Worm (Caenorhabditis elegans) whole organism, late embryonic: ENCODE results near the gene clec-219.

Experiments
- C38D4.7 ChIP-seq: fragments of 200-800 bp; sonication (Bioruptor generic); optimal IDR thresholded peaks from 2 replicates; lab custom pipeline; 2018; ENCODE audit warnings: mild to moderate bottlenecking, missing genetic modification characterization, moderate library complexity, missing compliant biosample characterization
- F13H6.1 ChIP-seq: sonication (generic microtip); optimal IDR thresholded peaks from 2 replicates; lab custom pipeline; 2016; ENCODE audit warnings: missing genetic modification characterization, missing compliant biosample characterization
- K02D7.2 ChIP-seq: sonication (generic microtip); optimal IDR thresholded peaks from 2 replicates; lab custom pipeline; 2017; ENCODE audit warnings: mild to moderate bottlenecking, missing genetic modification characterization, missing compliant biosample characterization
- K09A11.1 ChIP-seq: sonication (generic microtip); optimal IDR thresholded peaks from 2 replicates; lab custom pipeline; 2017; ENCODE audit warnings: antibody characterized with exemption, mild to moderate bottlenecking, missing genetic modification characterization, missing compliant biosample characterization; ENCODE audit not compliant: insufficient read depth
- ama-1 ChIP-seq: fragments of 150-350 bp; optimal IDR thresholded peaks from 2 replicates; lab custom pipeline; 2014
- ceh-14 ChIP-seq: sonication (generic microtip); optimal IDR thresholded peaks from 2 replicates; lab custom pipeline; 2016; ENCODE audit warnings: missing genotype, missing genetic modification characterization, missing compliant biosample characterization
- ceh-2 ChIP-seq: sonication (generic microtip); optimal IDR thresholded peaks from 2 replicates; lab custom pipeline; 2016; ENCODE audit warnings: missing genotype, missing genetic modification characterization, missing compliant biosample characterization
- ceh-30 ChIP-seq: fragments of 150-350 bp; optimal IDR thresholded peaks from 2 replicates; lab custom pipeline; 2014; ENCODE audit warnings: missing biosample characterization, missing genetic modification characterization
- ceh-34 ChIP-seq: sonication (generic microtip); optimal IDR thresholded peaks from 2 replicates; lab custom pipeline; 2016; ENCODE audit warnings: mild to moderate bottlenecking, missing genetic modification characterization, missing compliant biosample characterization
- ceh-48 ChIP-seq: sonication (generic microtip); optimal IDR thresholded peaks from 2 replicates; lab custom pipeline; 2016; ENCODE audit warnings: missing genetic modification characterization, inconsistent platforms, missing compliant biosample characterization
- ceh-6 ChIP-seq: fragments of 200-800 bp; sonication (Bioruptor generic); optimal IDR thresholded peaks from 2 replicates; lab custom pipeline; 2018; ENCODE audit warnings: mild to moderate bottlenecking, missing genetic modification characterization, missing compliant biosample characterization
- ceh-9 ChIP-seq: sonication (generic microtip); optimal IDR thresholded peaks from 2 replicates; lab custom pipeline; 2016; ENCODE audit warnings: mild to moderate bottlenecking, missing genetic modification characterization, inconsistent platforms, missing compliant biosample characterization
- che-1 ChIP-seq: sonication (generic microtip); optimal IDR thresholded peaks from 2 replicates; lab custom pipeline; 2016; ENCODE audit warnings: mild to moderate bottlenecking, missing genetic modification characterization, missing compliant biosample characterization
- dmd-4 ChIP-seq: sonication (generic microtip); optimal IDR thresholded peaks from 2 replicates; lab custom pipeline; 2016; ENCODE audit warnings: borderline replicate concordance, missing genetic modification characterization, missing compliant biosample characterization
- dve-1 ChIP-seq: sonication (generic microtip); optimal IDR thresholded peaks from 2 replicates; lab custom pipeline; 2017; ENCODE audit warnings: antibody characterized with exemption, mild to moderate bottlenecking, missing genetic modification characterization, missing compliant biosample characterization
- elt-2 ChIP-seq: sonication (generic microtip); optimal IDR thresholded peaks from 2 replicates; lab custom pipeline; 2016; ENCODE audit warnings: missing genetic modification reagents, missing genetic modification characterization, missing compliant biosample characterization
- elt-4 ChIP-seq: sonication (generic microtip); optimal IDR thresholded peaks from 2 replicates; lab custom pipeline; 2016; ENCODE audit warnings: missing genetic modification characterization, missing compliant biosample characterization
- ets-4 ChIP-seq: sonication (generic microtip); optimal IDR thresholded peaks from 2 replicates; lab custom pipeline; 2016; ENCODE audit warnings: missing genetic modification characterization, missing compliant biosample characterization
- eyg-1 ChIP-seq: sonication (generic microtip); optimal IDR thresholded peaks from 2 replicates; lab custom pipeline; 2016; ENCODE audit warnings: missing genotype, missing genetic modification characterization, missing compliant biosample characterization
- fkh-10 ChIP-seq: fragments of 150-350 bp; optimal IDR thresholded peaks from 2 replicates; lab custom pipeline; 2014; ENCODE audit warnings: missing biosample characterization, missing genetic modification reagents, missing genetic modification characterization
- fkh-6 ChIP-seq: sonication (generic microtip); optimal IDR thresholded peaks from 2 replicates; lab custom pipeline; 2016; ENCODE audit warnings: missing genetic modification characterization, missing compliant biosample characterization
- gmeb-2 ChIP-seq: sonication (generic microtip); optimal IDR thresholded peaks from 2 replicates; lab custom pipeline; 2016; ENCODE audit warnings: missing genetic modification characterization, inconsistent platforms, missing compliant biosample characterization
- hlh-13 ChIP-seq: fragments of 200-800 bp; sonication (Bioruptor generic); optimal IDR thresholded peaks from 2 replicates; lab custom pipeline; 2018; ENCODE audit warnings: mild to moderate bottlenecking, missing genetic modification characterization, missing compliant biosample characterization
- nfya-1 ChIP-seq: sonication (generic microtip); optimal IDR thresholded peaks from 2 replicates; lab custom pipeline; 2017; ENCODE audit warnings: missing genetic modification characterization, mild to moderate bottlenecking, missing compliant biosample characterization, antibody characterized with exemption, moderate library complexity
- npax-4 ChIP-seq: sonication (generic microtip); optimal IDR thresholded peaks from 2 replicates; lab custom pipeline; 2016; ENCODE audit warnings: missing genetic modification characterization, missing compliant biosample characterization
- pax-1 ChIP-seq: fragments of 150-350 bp; optimal IDR thresholded peaks from 2 replicates; lab custom pipeline; 2014; ENCODE audit warnings: missing biosample characterization, missing genetic modification characterization
- pha-2 ChIP-seq: sonication (generic microtip); optimal IDR thresholded peaks from 2 replicates; lab custom pipeline; 2017; ENCODE audit warnings: mild to moderate bottlenecking, missing genetic modification characterization, missing compliant biosample characterization
- pha-4 ChIP-seq: fragments of 150-350 bp; optimal IDR thresholded peaks from 2 replicates; lab custom pipeline; 2018; ENCODE audit warnings: missing biosample characterization, missing genetic modification reagents, missing genetic modification characterization
- pros-1 ChIP-seq: fragments of 150-350 bp; optimal IDR thresholded peaks from 2 replicates; lab custom pipeline; 2014; ENCODE audit warnings: missing biosample characterization, missing genetic modification reagents, missing genetic modification characterization
- ref-2 ChIP-seq: sonication (generic microtip); optimal IDR thresholded peaks from 2 replicates; lab custom pipeline; 2016; ENCODE audit warnings: missing genetic modification characterization, missing compliant biosample characterization
- sdc-2 ChIP-seq: sonication (generic microtip); optimal IDR thresholded peaks from 2 replicates; lab custom pipeline; 2016; ENCODE audit warnings: missing genotype, missing genetic modification characterization, missing compliant biosample characterization
- syd-9 ChIP-seq: sonication (generic microtip); optimal IDR thresholded peaks from 2 replicates; lab custom pipeline; 2016; ENCODE audit warnings: mild to moderate bottlenecking, missing genetic modification characterization, moderate library complexity, missing compliant biosample characterization
- tbx-7 ChIP-seq: sonication (generic microtip); optimal IDR thresholded peaks from 2 replicates; lab custom pipeline; 2016; ENCODE audit warnings: missing genotype, missing genetic modification characterization, missing compliant biosample characterization
- unc-86 ChIP-seq: sonication (generic microtip); optimal IDR thresholded peaks from 2 replicates; lab custom pipeline; 2016; ENCODE audit warnings: missing genetic modification characterization, missing compliant biosample characterization
- zip-5 ChIP-seq: sonication (generic microtip); optimal IDR thresholded peaks from 2 replicates; lab custom pipeline; 2016; ENCODE audit warnings: missing genetic modification characterization, missing compliant biosample characterization

Gene clec-219

ce11 chrV:8300935-8301535, 17.2 kb upstream of the clec-219 start, which contains the start of gene W02D7.6:
W02D7.6 (minus strand) TSS chrV:8301507.
- no peak for TF ChIP-seq pros-1 (tag; lab: Kevin White, UChicago)
- TF ChIP-seq ama-1 (lab: Kevin White, UChicago): peak; percentile 19
- peak; percentile 52 for TF ChIP-seq ceh-48 (tag; lab: Kevin White, UChicago)

ce11 chrV:8302522-8302921, 15.7 kb upstream of the clec-219 start, which contains the start of gene sel-9:
sel-9 (minus strand) TSS chrV:8302580.
- peak; percentile 6 for TF ChIP-seq elt-2
- no peak for TF ChIP-seq hlh-13
- TF ChIP-seq, all 69 proteins: peak for 1

DNA sequence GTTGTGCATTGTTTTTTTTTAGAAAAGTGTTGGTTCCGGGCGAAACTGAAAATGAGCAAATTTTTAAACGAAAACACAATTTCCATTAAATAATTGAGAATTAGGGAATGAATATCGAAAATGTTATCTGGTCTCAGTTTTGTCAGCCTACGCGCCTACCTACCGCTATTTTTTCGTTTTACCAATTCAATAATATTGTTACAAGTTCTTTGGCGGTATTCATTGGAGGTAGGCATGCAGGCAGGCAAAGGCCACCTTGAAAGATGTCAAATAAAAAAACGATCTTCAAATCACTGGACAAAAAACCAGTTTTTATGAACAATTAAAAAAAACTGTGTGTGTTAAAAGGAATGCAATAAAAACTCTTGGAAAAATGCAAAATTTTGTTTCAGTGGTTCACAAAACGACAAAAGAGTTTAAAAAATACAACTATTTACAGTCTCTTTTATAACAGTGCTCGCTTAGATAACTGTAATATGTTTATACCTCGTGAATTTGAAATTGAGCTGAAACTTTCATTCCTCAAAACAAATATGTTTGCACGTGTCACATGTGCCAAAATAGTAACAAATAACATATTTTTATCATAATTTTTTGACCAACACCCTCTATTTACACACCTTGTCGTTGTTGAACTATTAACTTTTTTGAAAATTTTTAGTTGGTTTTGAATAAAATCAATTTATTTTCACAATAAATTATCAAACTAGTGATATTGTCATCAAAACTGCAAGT, 13.6 kb upstream of the clec-219 start, which contains the start of gene W02D7.11:
W02D7.11 (minus strand) TSS at position 51 of the 735 bp plus-strand sequence.
- no peak for TF ChIP-seq ceh-30 (tag; lab: Kevin White, UChicago)
- no peak for TF ChIP-seq tbx-7
- TF ChIP-seq npax-4 (tag; lab: Kevin White, UChicago): no peak
- TF ChIP-seq gmeb-2: no peak
- TF ChIP-seq ceh-34 (tag; lab: Kevin White, UChicago): no peak
- no peak for TF ChIP-seq che-1 (tag; lab: Kevin White, UChicago)
- no peak for TF ChIP-seq K02D7.2 (tag; lab: Kevin White, UChicago)
- no peak for TF ChIP-seq sdc-2
- no peak for TF ChIP-seq ref-2 (tag; lab: Kevin White, UChicago)
- TF ChIP-seq hlh-13: no peak

- no peak for TF ChIP-seq K09A11.1
- TF ChIP-seq fkh-6 (tag; lab: Kevin White, UChicago): no peak
- TF ChIP-seq ets-4: no peak
- no peak for TF ChIP-seq nfya-1 (tag; lab: Kevin White, UChicago)
- TF ChIP-seq ceh-2 (tag; lab: Kevin White, UChicago): no peak
- TF ChIP-seq npax-4 (tag; lab: Kevin White, UChicago): no peak
- TF ChIP-seq pha-4 (tag; lab: Kevin White, UChicago): no peak
- TF ChIP-seq ref-2 (tag; lab: Kevin White, UChicago): no peak
- TF ChIP-seq syd-9 (tag; lab: Kevin White, UChicago): no peak
- no peak for TF ChIP-seq gmeb-2
- no peak for TF ChIP-seq ama-1 (lab: Kevin White, UChicago)
- TF ChIP-seq pha-2 (tag; lab: Kevin White, UChicago): no peak
- TF ChIP-seq elt-4 (tag; lab: Kevin White, UChicago): no peak
Observed at ce11 chrV:8305940-8306339, 12.3 kb upstream of the clec-219 start.

DNA sequence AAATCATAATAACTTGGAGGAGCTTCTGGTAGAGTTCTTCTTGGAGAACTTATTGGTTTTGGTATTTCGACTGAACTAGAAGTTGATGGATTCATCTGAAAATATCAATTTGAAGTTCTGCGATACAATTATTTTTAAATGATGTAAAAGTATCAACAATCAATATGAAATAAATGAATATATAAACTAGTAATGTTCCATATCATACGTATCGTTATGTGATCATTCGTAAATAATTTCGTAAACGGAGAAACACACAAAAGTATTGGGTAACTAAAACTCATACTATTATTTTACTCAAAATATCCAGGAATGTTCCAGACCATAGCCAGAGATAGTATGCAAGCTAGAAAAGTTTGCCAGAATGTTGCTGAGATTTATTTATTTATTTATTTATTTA, 11.9 kb upstream of the clec-219 start, which contains the start of gene W02D7.8:
W02D7.8 (minus strand) TSS at position 101 of the 400 bp plus-strand sequence.
- TF ChIP-seq eyg-1 (tag; lab: Kevin White, UChicago): no peak

DNA sequence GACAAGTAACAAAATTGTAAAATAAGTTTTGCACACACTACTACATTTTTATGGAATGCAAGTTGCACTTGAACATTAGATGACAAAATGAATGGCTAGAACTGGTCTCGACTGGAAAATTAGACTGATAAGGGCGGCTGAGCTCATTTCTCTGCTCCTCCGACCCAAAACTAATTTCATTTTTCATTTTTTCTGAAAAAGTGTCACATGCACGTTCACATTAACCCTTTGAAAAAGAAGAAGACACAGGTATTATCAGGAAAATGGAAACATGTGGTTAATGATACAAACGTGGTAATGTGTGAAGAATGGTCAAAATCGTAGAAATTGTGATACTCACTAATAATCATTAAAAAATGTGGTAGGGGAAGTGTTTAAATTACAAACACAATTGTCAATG, 11.2 kb upstream of the clec-219 start:
- TF ChIP-seq unc-86 (tag; lab: Kevin White, UChicago): no peak

DNA sequence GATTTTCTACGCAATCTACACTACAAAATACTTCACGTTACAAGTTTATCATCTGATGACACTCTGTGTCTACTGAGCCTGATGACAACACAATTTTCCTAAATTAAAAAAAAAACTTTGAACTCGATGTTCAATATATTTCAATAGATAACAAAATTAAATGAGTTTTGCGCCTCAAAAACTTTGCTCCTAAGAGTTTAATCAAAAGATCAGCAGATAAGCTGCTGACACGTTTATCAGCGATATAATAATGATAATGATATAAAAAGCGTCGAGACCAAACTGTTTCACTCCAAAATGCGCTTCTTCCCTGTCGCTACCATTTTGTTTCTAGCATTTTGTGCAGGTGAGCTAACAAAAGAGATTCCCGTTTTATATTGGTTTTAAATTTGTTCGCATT, 10.6 kb upstream of the clec-219 start, which contains the start of gene clec-218:
clec-218 (plus strand) TSS at position 262 of the 400 bp plus-strand sequence.
- no peak for TF ChIP-seq npax-4 (tag; lab: Kevin White, UChicago)
- TF ChIP-seq ceh-9 (tag; lab: Kevin White, UChicago): no peak
- TF ChIP-seq elt-4 (tag; lab: Kevin White, UChicago): no peak
- TF ChIP-seq dve-1 (tag; lab: Kevin White, UChicago): no peak
- no peak for TF ChIP-seq ceh-6 (GFP tag; lab: Kevin White, UChicago)
- no peak for TF ChIP-seq fkh-10 (GFP tag; lab: Kevin White, UChicago)
- no peak for TF ChIP-seq zip-5 (tag; lab: Kevin White, UChicago)
- TF ChIP-seq dmd-4: no peak
- no peak for TF ChIP-seq ceh-14
- TF ChIP-seq F13H6.1 (tag; lab: Kevin White, UChicago): no peak
- TF ChIP-seq C38D4.7 (GFP tag; lab: Kevin White, UChicago): no peak
- TF ChIP-seq pax-1: no peak
- TF ChIP-seq eyg-1 (tag; lab: Kevin White, UChicago): no peak
- no peak for TF ChIP-seq pha-4 (tag; lab: Kevin White, UChicago)
